Worm (Caenorhabditis elegans) whole organism, young adult: ENCODE measurements around the gene hif-1.

ENCODE experiments used
- ama-1 ChIP-seq, 3 experiments: fragments of 150-350 bp in 1 of 3; sonication (generic microtip) in 2 of 3; optimal IDR thresholded peaks; 2 replicates each; lab custom pipeline; 2014 to 2018; ENCODE audit warnings: missing biosample characterization in 2 of 3, missing genetic modification characterization in 2 of 3, missing genetic modification reagents in 2 of 3
- lsy-27 ChIP-seq: sonication (generic microtip); optimal IDR thresholded peaks from 2 replicates; lab custom pipeline; 2017; ENCODE audit warnings: missing genetic modification characterization, mild to moderate bottlenecking, missing compliant biosample characterization, antibody characterized with exemption, missing genotype, borderline replicate concordance; ENCODE audit not compliant: insufficient read depth
- pha-4 ChIP-seq: fragments of 150-350 bp; sonication (generic microtip); optimal IDR thresholded peaks from 2 replicates; lab custom pipeline; 2014; ENCODE audit warnings: missing biosample characterization, missing genetic modification reagents, missing genetic modification characterization
- tbx-9 ChIP-seq: sonication (generic microtip); optimal IDR thresholded peaks from 2 replicates; lab custom pipeline; 2016; ENCODE audit warnings: borderline replicate concordance, missing genetic modification characterization, inconsistent platforms, missing compliant biosample characterization

ce11 chrV:20734658-20735057, 45.5 kb upstream of the hif-1 start, which contains the start of gene srxa-6:
- TF ChIP-seq lsy-27 (no peak), pha-4 (tag; lab: Kevin White, UChicago) (no peak), ama-1 (optimal IDR thresholded peaks at IDR 0.05; lab: Kevin White, UChicago) (no peak), ama-1 (GFP tag; optimal IDR thresholded peaks at IDR 0.05; lab: Kevin White, UChicago) (no peak), tbx-9 (tag; lab: Kevin White, UChicago) (no peak)
